Fruit fly (Drosophila melanogaster): Measurements from ENCODE around the gene CG32365.

CG32365 gene

dm6 chr3L:7903489-7904150 lies 34.8 kb downstream of the CG32365 start (continued):
- TF ChIP-seq CG14050 (GFP tag; IDR thresholded peaks at IDR 0.05) (peak; percentile 66), Rfx (GFP tag; IDR thresholded peaks at IDR 0.05) (peak; percentile 72), Lpt (GFP tag; optimal IDR thresholded peaks at IDR 0.05) (no peak), crp (GFP tag; optimal IDR thresholded peaks at IDR 0.05) (peak in 1 of 2 experiments; percentile 31), HHEX (GFP tag; optimal IDR thresholded peaks at IDR 0.05) (peak; percentile 79), Fer3 (tag; optimal IDR thresholded peaks at IDR 0.05) (peak; percentile 86), danr (GFP tag; IDR thresholded peaks at IDR 0.05) (peak; percentile 73), Ravus (GFP tag; IDR thresholded peaks at IDR 0.05) (no peak; the same call in 1 of the 2 replicates), NFAT (GFP tag; IDR thresholded peaks at IDR 0.05) (peak; percentile 64; the same call in 1 of the 2 replicates), CG15011 (GFP tag; optimal IDR thresholded peaks at IDR 0.05) (peak; percentile 74), CG9215 (GFP tag; IDR thresholded peaks at IDR 0.05) (peak; percentile 56; the same call in 1 of the 2 replicates), sqz (GFP tag; optimal IDR thresholded peaks at IDR 0.05) (peak; percentile 77), CG7839 (tag; optimal IDR thresholded peaks at IDR 0.05) (peak; percentile 91), tio (GFP tag; optimal IDR thresholded peaks at IDR 0.05) (peak; percentile 62), CG7271 (tag; optimal IDR thresholded peaks at IDR 0.05) (peak; percentile 65), CG31441 (GFP tag; IDR thresholded peaks at IDR 0.05) (peak; percentile 90), CG17186 (GFP tag; optimal IDR thresholded peaks at IDR 0.05) (peak; percentile 69), HLH54F (GFP tag; optimal IDR thresholded peaks at IDR 0.05) (peak; percentile 72), mirr (GFP tag; optimal IDR thresholded peaks at IDR 0.05) (no peak), Oli (tag; optimal IDR thresholded peaks at IDR 0.05) (peak; percentile 86), chm (GFP tag; IDR thresholded peaks at IDR 0.05) (peak; percentile 88), tup (GFP tag; optimal IDR thresholded peaks at IDR 0.05) (peak; percentile 62), CG43689 (GFP tag; IDR thresholded peaks at IDR 0.05) (no peak), ac (GFP tag; optimal IDR thresholded peaks at IDR 0.05) (peak; percentile 73), CG2712 (tag; optimal IDR thresholded peaks at IDR 0.05) (peak; percentile 94), NK7.1 (GFP tag; optimal IDR thresholded peaks at IDR 0.05) (peak; percentile 79), pho (GFP tag; optimal IDR thresholded peaks at IDR 0.05) (peak; percentile 64), Nf-YB (GFP tag; optimal IDR thresholded peaks at IDR 0.05) (peak; percentile 71), tll (GFP tag; optimal IDR thresholded peaks at IDR 0.05) (no peak), chinmo (GFP tag; IDR thresholded peaks at IDR 0.05; ENCODE audit: partially characterized antibody) (no peak), slp2 (GFP tag; optimal IDR thresholded peaks at IDR 0.05) (peak; percentile 70), CG8478 (optimal IDR thresholded peaks at IDR 0.05) (no peak), mam (GFP tag; optimal IDR thresholded peaks at IDR 0.05) (peak; percentile 74), CG16779 (GFP tag; IDR thresholded peaks at IDR 0.05) (no peak), CG3838 (GFP tag; optimal IDR thresholded peaks at IDR 0.05) (peak; percentile 75), schlank (tag; optimal IDR thresholded peaks at IDR 0.05) (no peak), CG17912 (GFP tag; optimal IDR thresholded peaks at IDR 0.05) (peak; percentile 44), HmgZ (tag; optimal IDR thresholded peaks at IDR 0.05) (peak; percentile 76), CG4820 (GFP tag; optimal IDR thresholded peaks at IDR 0.05) (peak; percentile 85), Hr39 (optimal IDR thresholded peaks at IDR 0.05) (no peak), CG10209 (GFP tag; optimal IDR thresholded peaks at IDR 0.05) (peak; percentile 87), trh (GFP tag; optimal IDR thresholded peaks at IDR 0.05) (peak; percentile 80), vvl (GFP tag; IDR thresholded peaks at IDR 0.05) (peak; percentile 95), sr (GFP tag; IDR thresholded peaks at IDR 0.05) (no peak), Antp (GFP tag; optimal IDR thresholded peaks at IDR 0.05) (peak; percentile 70), CG2678 (tag; optimal IDR thresholded peaks at IDR 0.05) (peak; percentile 92), CG10274 (GFP tag; optimal IDR thresholded peaks at IDR 0.05) (peak; percentile 23), CG3281 (GFP tag; optimal IDR thresholded peaks at IDR 0.05) (peak; percentile 77), h (optimal IDR thresholded peaks at IDR 0.05) (no peak), luna (GFP tag; optimal IDR thresholded peaks at IDR 0.05) (peak; percentile 43), p53 (GFP tag; optimal IDR thresholded peaks at IDR 0.05) (peak; percentile 47)

Data from whole organism, embryonic.